Fruit fly (Drosophila melanogaster): ENCODE data around the gene AIF.

Gene AIF

dm6 chr2L:2182735-2183340 is 31.3 kb downstream of the AIF start (continued):
- peak; percentile 64 for TF ChIP-seq CG8944 (GFP tag; optimal IDR thresholded peaks at IDR 0.05)
- TF ChIP-seq CG4820 (GFP tag; optimal IDR thresholded peaks at IDR 0.05) = peak; percentile 64
- no peak for TF ChIP-seq lmd (GFP tag; IDR thresholded peaks at IDR 0.05)
- peak; percentile 65 for TF ChIP-seq CG1602 (GFP tag; optimal IDR thresholded peaks at IDR 0.05)
- no peak for TF ChIP-seq eyg (GFP tag; optimal IDR thresholded peaks at IDR 0.05)
- peak; percentile 5 for TF ChIP-seq CG18599 (GFP tag; optimal IDR thresholded peaks at IDR 0.05)
- peak; percentile 93 for TF ChIP-seq Xrp1 (GFP tag; IDR thresholded peaks at IDR 0.05)
- peak; percentile 71 for TF ChIP-seq phol (tag; optimal IDR thresholded peaks at IDR 0.05)
- 0 out of 3 replicates have a peak, but pooled peaks have one; percentile 23 for TF ChIP-seq Mrtf (GFP tag; IDR thresholded peaks at IDR 0.05)
- TF ChIP-seq Spps (tag; optimal IDR thresholded peaks at IDR 0.05) = peak; percentile 77
- peak; percentile 47 for TF ChIP-seq CG1529 (GFP tag; optimal IDR thresholded peaks at IDR 0.05)
- TF ChIP-seq bsh (GFP tag; optimal IDR thresholded peaks at IDR 0.05) = peak; percentile 68 to 90
- peak; percentile 33 for TF ChIP-seq CoRest (tag; optimal IDR thresholded peaks at IDR 0.05)
- TF ChIP-seq CG16779 (GFP tag; IDR thresholded peaks at IDR 0.05) = no peak
- peak; percentile 36 for TF ChIP-seq nerfin-1 (tag; optimal IDR thresholded peaks at IDR 0.05)
- TF ChIP-seq CG12769 (tag; optimal IDR thresholded peaks at IDR 0.05) = no peak
- peak; percentile 71 for TF ChIP-seq croc (GFP tag; conservative IDR thresholded peaks at IDR 0.05)
- no peak for TF ChIP-seq CG4328 (GFP tag; optimal IDR thresholded peaks at IDR 0.05)
- peak; percentile 49 for TF ChIP-seq CG4360 (GFP tag; IDR thresholded peaks at IDR 0.05)
- no peak for TF ChIP-seq pfk (GFP tag; optimal IDR thresholded peaks at IDR 0.05)
- TF ChIP-seq E2f2 (GFP tag; IDR thresholded peaks at IDR 0.05) = 0 out of 2 replicates have a peak, but pooled peaks have one; percentile 27
- TF ChIP-seq Med (GFP tag) = peak; percentile 85
- TF ChIP-seq CG13894 (tag; optimal IDR thresholded peaks at IDR 0.05) = no peak
- peak; percentile 45 to 49 for TF ChIP-seq Pdp1 (GFP tag; optimal IDR thresholded peaks at IDR 0.05)
- no peak for TF ChIP-seq gce (GFP tag; IDR thresholded peaks at IDR 0.05)
- peak; percentile 92 for TF ChIP-seq CG4404 (GFP tag; IDR thresholded peaks at IDR 0.05)
- peak; percentile 79 for TF ChIP-seq CG6689 (GFP tag; IDR thresholded peaks at IDR 0.05)
- TF ChIP-seq CG12155 (GFP tag; optimal IDR thresholded peaks at IDR 0.05) = peak; percentile 41
- no peak for TF ChIP-seq CG17359 (tag; optimal IDR thresholded peaks at IDR 0.05)
- no peak for TF ChIP-seq bbx (GFP tag; IDR thresholded peaks at IDR 0.05; ENCODE audit: partially characterized antibody)
- TF ChIP-seq CG6813 (GFP tag; optimal IDR thresholded peaks at IDR 0.05) = peak; percentile 58
- no peak for TF ChIP-seq dimm (GFP tag; IDR thresholded peaks at IDR 0.05)
- 0 out of 2 replicates have a peak, but pooled peaks have one; percentile 10 for TF ChIP-seq Ptx1 (GFP tag; IDR thresholded peaks at IDR 0.05)
- TF ChIP-seq CG2875 (GFP tag; optimal IDR thresholded peaks at IDR 0.05) = peak; percentile 61
- peak; percentile 56; the same call in 2 of the 3 replicates for TF ChIP-seq CG3726 (GFP tag; IDR thresholded peaks at IDR 0.05)
- TF ChIP-seq Max (GFP tag; optimal IDR thresholded peaks at IDR 0.05) = peak; percentile 38
- peak; percentile 97 for TF ChIP-seq sens (GFP tag)
- peak; percentile 73 for TF ChIP-seq Side (GFP tag; optimal IDR thresholded peaks at IDR 0.05)
- TF ChIP-seq CkIIα-i1 (GFP tag; IDR thresholded peaks at IDR 0.05) = no peak
- TF ChIP-seq CG18764 (GFP tag; optimal IDR thresholded peaks at IDR 0.05) = peak; percentile 35
- TF ChIP-seq CG17361 (GFP tag; IDR thresholded peaks at IDR 0.05) = peak; percentile 66; the same call in 2 of the 3 replicates
- peak; percentile 65 for TF ChIP-seq unpg (GFP tag; optimal IDR thresholded peaks at IDR 0.05)
- TF ChIP-seq BEAF-32 (GFP tag; optimal IDR thresholded peaks at IDR 0.05) = no peak
- TF ChIP-seq lov (optimal IDR thresholded peaks at IDR 0.05) = no peak
- peak; percentile 73; the same call in 1 of the 3 replicates for TF ChIP-seq lov (GFP tag; IDR thresholded peaks at IDR 0.05)
- TF ChIP-seq CG17912 (GFP tag; optimal IDR thresholded peaks at IDR 0.05) = no peak
- no peak for TF ChIP-seq Sry-β (GFP tag; optimal IDR thresholded peaks at IDR 0.05)
- TF ChIP-seq NK7.1 (GFP tag; optimal IDR thresholded peaks at IDR 0.05) = peak; percentile 31
- no peak for TF ChIP-seq Doc3 (GFP tag; IDR thresholded peaks at IDR 0.05; ENCODE audit: partially characterized antibody)
- peak; percentile 52; the same call in 1 of the 2 replicates for TF ChIP-seq Rx (GFP tag; IDR thresholded peaks at IDR 0.05)
